Fruit fly (Drosophila melanogaster): ENCODE measurements around the gene CG14314.

DNA sequence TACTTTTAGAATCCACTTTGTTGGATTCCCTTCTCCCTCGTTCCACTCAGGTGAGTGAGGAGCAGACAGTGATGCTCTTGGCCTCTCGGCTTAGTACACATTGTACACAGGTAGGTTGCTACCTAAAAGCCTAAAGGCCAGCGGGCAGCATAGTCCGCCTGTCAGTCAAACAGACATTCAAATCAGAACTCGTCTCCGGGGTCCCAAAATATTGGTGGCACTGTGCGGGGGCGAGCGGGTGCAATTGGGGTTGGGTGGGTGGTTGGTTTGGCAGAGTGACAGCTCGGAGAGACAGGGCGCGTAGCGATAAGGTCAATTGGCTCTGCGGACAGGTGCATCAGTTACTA lies 18.2 kb upstream of the CG14314 start:
- TF ChIP-seq Dref (GFP tag; IDR thresholded peaks at IDR 0.05): no peak
- TF ChIP-seq bbx (GFP tag; IDR thresholded peaks at IDR 0.05; ENCODE audit: partially characterized antibody): no peak
- TF ChIP-seq CG15269 (tag; optimal IDR thresholded peaks at IDR 0.05): no peak
- TF ChIP-seq CG2120 (GFP tag; optimal IDR thresholded peaks at IDR 0.05): no peak
- no peak for TF ChIP-seq HHEX (GFP tag; optimal IDR thresholded peaks at IDR 0.05)
- TF ChIP-seq CG10274 (GFP tag; optimal IDR thresholded peaks at IDR 0.05): no peak
- no peak for TF ChIP-seq CG10565 (GFP tag; optimal IDR thresholded peaks at IDR 0.05)
- no peak for TF ChIP-seq gcm (GFP tag; optimal IDR thresholded peaks at IDR 0.05)
- TF ChIP-seq h (optimal IDR thresholded peaks at IDR 0.05): no peak
- TF ChIP-seq CG6254 (GFP tag; optimal IDR thresholded peaks at IDR 0.05): no peak

Data from whole organism, embryonic.